Worm (Caenorhabditis elegans): Measurements from ENCODE around the gene Y66D12A.11.

ce11 chrIII:11592096-11592495, 28.8 kb downstream of the Y66D12A.11 start:
- TF ChIP-seq snpc-4 (tag; optimal IDR thresholded peaks at IDR 0.05): no peak
- TF ChIP-seq lin-35 (GFP tag; optimal IDR thresholded peaks at IDR 0.05): no peak
- TF ChIP-seq nhr-11 (tag; optimal IDR thresholded peaks at IDR 0.05): no peak
- no peak for TF ChIP-seq ces-1 (GFP tag; optimal IDR thresholded peaks at IDR 0.05)
- no peak for TF ChIP-seq mdl-1 (tag; optimal IDR thresholded peaks at IDR 0.05)
- TF ChIP-seq ceh-82 (tag; optimal IDR thresholded peaks at IDR 0.05): no peak
- no peak for TF ChIP-seq aly-2 (tag; optimal IDR thresholded peaks at IDR 0.05)
- TF ChIP-seq hlh-4 (tag; optimal IDR thresholded peaks at IDR 0.05): no peak
- TF ChIP-seq unc-130 (tag; optimal IDR thresholded peaks at IDR 0.05): no peak
- no peak for TF ChIP-seq ztf-4 (tag; optimal IDR thresholded peaks at IDR 0.05)
- TF ChIP-seq elt-2 (tag; optimal IDR thresholded peaks at IDR 0.05): no peak

Measured in whole organism, L1 larva.